Fruit fly (Drosophila melanogaster): ENCODE results near the gene Sfxn1-3.

DNA sequence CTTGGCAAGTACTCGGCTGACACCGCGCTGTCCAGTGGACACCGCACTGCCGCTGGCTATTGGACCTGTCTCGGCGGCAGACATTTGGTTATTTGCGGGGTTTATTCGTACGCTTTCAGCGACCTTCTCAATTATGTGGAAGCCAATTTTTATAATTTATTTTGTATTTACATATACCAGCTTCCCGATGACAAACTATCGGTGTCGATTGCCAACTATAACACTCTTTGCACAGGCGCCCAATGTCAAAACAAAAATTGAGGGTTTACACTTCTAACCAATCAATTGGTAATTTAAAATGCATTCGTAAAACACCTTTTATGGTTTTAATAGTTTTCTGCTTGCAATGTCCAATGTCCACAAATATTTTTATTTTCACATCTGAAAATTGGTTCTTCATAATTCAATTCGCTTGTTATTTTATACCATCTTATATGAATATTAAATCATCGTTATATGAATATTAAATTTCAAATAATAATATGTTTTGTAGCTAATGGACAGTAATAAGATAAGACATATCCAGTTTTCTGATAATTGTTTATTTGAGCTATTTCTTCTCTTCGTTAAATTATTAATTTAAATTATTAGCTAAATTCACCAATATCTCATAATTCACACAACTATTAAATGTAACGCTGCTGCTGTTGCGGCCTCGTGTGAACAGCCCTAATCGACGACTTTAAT, 21.6 kb downstream of the Sfxn1-3 start:
- TF ChIP-seq pan (optimal IDR thresholded peaks at IDR 0.05) (no peak), HLH106 (tag; optimal IDR thresholded peaks at IDR 0.05) (peak; percentile 28)
